Fruit fly (Drosophila melanogaster) whole organism, embryonic: Measurements from ENCODE around the gene CG11726.

Experiments
- Atf-2 ChIP-seq: fragments of 200-800 bp; sonication (Bioruptor generic); optimal IDR thresholded peaks from 2 replicates; lab custom pipeline; 2016; ENCODE audit warnings: missing biosample characterization, missing genetic modification characterization
- Atf3 ChIP-seq: fragments of 200-800 bp; sonication (Bioruptor generic); optimal IDR thresholded peaks from 3 replicates; lab custom pipeline; 2016; ENCODE audit warnings: missing biosample characterization, missing genetic modification characterization
- B-H1 ChIP-seq: fragments of 200-800 bp; sonication (Bioruptor generic); IDR thresholded peaks from 3 replicates; pipeline ENCODE4 v1.3.6; 2022; ENCODE audit warnings: missing biosample characterization, missing genetic modification characterization
- C15 ChIP-seq: fragments of 200-800 bp; sonication (Bioruptor generic); IDR thresholded peaks from 3 replicates; pipeline ENCODE4 v1.3.6; 2022; ENCODE audit warnings: missing biosample characterization, missing genetic modification characterization
- CG11456 ChIP-seq: fragments of 200-800 bp; sonication (Bioruptor generic); IDR thresholded peaks from 3 replicates; pipeline ENCODE4 v1.3.6; 2022; ENCODE audit warnings: missing biosample characterization, missing genetic modification characterization
- CG11695 ChIP-seq: fragments of 200-800 bp; sonication (Bioruptor generic); IDR thresholded peaks from 3 replicates; pipeline ENCODE4 v1.3.6; 2022; ENCODE audit warnings: missing biosample characterization, missing genetic modification characterization
- CG11696 ChIP-seq: fragments of 200-800 bp; sonication (Bioruptor generic); IDR thresholded peaks from 2 replicates; pipeline ENCODE4 v1.3.6; 2022; ENCODE audit warnings: missing biosample characterization, missing genetic modification characterization
- CG13287 ChIP-seq: fragments of 200-800 bp; sonication (Bioruptor generic); IDR thresholded peaks from 2 replicates; pipeline ENCODE4 v1.3.6; 2022; ENCODE audit warnings: missing biosample characterization, missing genetic modification characterization; ENCODE audit not compliant: partially characterized antibody
- CG13624 ChIP-seq: fragments of 200-800 bp; sonication (Bioruptor generic); optimal IDR thresholded peaks from 2 replicates; lab custom pipeline; 2016; ENCODE audit warnings: missing biosample characterization, missing genetic modification characterization
- CG13775 ChIP-seq: fragments of 200-800 bp; sonication (Bioruptor generic); optimal IDR thresholded peaks from 3 replicates; lab custom pipeline; 2017; ENCODE audit warnings: missing biosample characterization, mild to moderate bottlenecking, missing genetic modification characterization
- CG13894 ChIP-seq: fragments of 200-800 bp; sonication (Bioruptor generic); optimal IDR thresholded peaks from 3 replicates; lab custom pipeline; 2018; ENCODE audit warnings: missing biosample characterization, mild to moderate bottlenecking, missing genetic modification characterization, moderate library complexity
- CG1603 ChIP-seq: fragments of 200-800 bp; sonication (Bioruptor generic); optimal IDR thresholded peaks from 2 replicates; lab custom pipeline; 2019; ENCODE audit warnings: missing biosample characterization, mild to moderate bottlenecking, missing genetic modification characterization, moderate library complexity
- CG18011 ChIP-seq: fragments of 200-800 bp; sonication (Bioruptor generic); optimal IDR thresholded peaks from 2 replicates; lab custom pipeline; 2017; ENCODE audit warnings: missing biosample characterization, missing genetic modification characterization, mild to moderate bottlenecking, moderate library complexity, missing genotype
- CG30020 ChIP-seq: fragments of 200-800 bp; optimal IDR thresholded peaks from 2 replicates; lab custom pipeline; 2019; ENCODE audit warnings: missing biosample characterization, mild to moderate bottlenecking, missing genetic modification characterization, moderate library complexity
- CG31224 ChIP-seq: fragments of 200-800 bp; sonication (Bioruptor generic); IDR thresholded peaks from 2 replicates; pipeline ENCODE4 v1.3.6; 2022; ENCODE audit warnings: missing biosample characterization, missing genetic modification characterization
- CG32532 ChIP-seq: fragments of 200-800 bp; sonication (Bioruptor generic); IDR thresholded peaks from 2 replicates; pipeline ENCODE4 v1.3.6; 2022; ENCODE audit warnings: missing biosample characterization, missing genetic modification characterization
- CG4730 ChIP-seq: fragments of 200-800 bp; sonication (Bioruptor generic); IDR thresholded peaks from 2 replicates; pipeline ENCODE4 v1.3.6; 2022; ENCODE audit warnings: missing biosample characterization, missing genetic modification characterization
- CG6689 ChIP-seq: fragments of 200-800 bp; sonication (Bioruptor generic); IDR thresholded peaks from 2 replicates; pipeline ENCODE4 v1.3.6; 2022; ENCODE audit warnings: missing biosample characterization, missing genetic modification characterization
- CG7745 ChIP-seq: fragments of 200-800 bp; sonication (Bioruptor generic); optimal IDR thresholded peaks from 2 replicates; lab custom pipeline; 2018; ENCODE audit warnings: missing biosample characterization, mild to moderate bottlenecking, missing genetic modification characterization, moderate library complexity
- CG8359 ChIP-seq: fragments of 200-800 bp; sonication (Bioruptor generic); optimal IDR thresholded peaks from 2 replicates; lab custom pipeline; 2017; ENCODE audit warnings: missing biosample characterization, mild to moderate bottlenecking, missing genetic modification characterization, borderline replicate concordance
- CG9932 ChIP-seq: fragments of 200-800 bp; sonication (Bioruptor generic); IDR thresholded peaks from 2 replicates; pipeline ENCODE4 v1.3.6; 2022; ENCODE audit warnings: missing biosample characterization, missing genetic modification characterization
- D19B ChIP-seq: fragments of 200-800 bp; sonication (Bioruptor generic); optimal IDR thresholded peaks from 2 replicates; lab custom pipeline; 2017; ENCODE audit warnings: missing biosample characterization, mild to moderate bottlenecking, missing genetic modification characterization
- Ets97D ChIP-seq: fragments of 200-800 bp; sonication (Bioruptor generic); optimal IDR thresholded peaks from 3 replicates; lab custom pipeline; 2016; ENCODE audit warnings: missing biosample characterization, missing genetic modification characterization
- Fer2 ChIP-seq: fragments of 200-800 bp; sonication (Bioruptor generic); optimal IDR thresholded peaks from 2 replicates; lab custom pipeline; 2018; ENCODE audit warnings: missing biosample characterization, mild to moderate bottlenecking, missing genetic modification characterization, moderate library complexity
- Hey ChIP-seq: fragments of 200-800 bp; sonication (Bioruptor generic); optimal IDR thresholded peaks from 3 replicates; lab custom pipeline; 2018; ENCODE audit warnings: missing biosample characterization, mild to moderate bottlenecking, missing genetic modification characterization
- MTF-1 ChIP-seq: fragments of 200-800 bp; sonication (Bioruptor generic); optimal IDR thresholded peaks from 2 replicates; lab custom pipeline; 2018; ENCODE audit warnings: missing biosample characterization, mild to moderate bottlenecking, missing genetic modification characterization, borderline replicate concordance
- Mad ChIP-seq: fragments of 200-800 bp; sonication (Bioruptor generic); optimal IDR thresholded peaks from 2 replicates; lab custom pipeline; 2016; ENCODE audit warnings: missing biosample characterization, missing genetic modification characterization
- Med ChIP-seq: fragments of 200-800 bp; sonication (Bioruptor generic); peaks from one replicate; lab custom pipeline; 2016; ENCODE audit warnings: missing biosample characterization, missing genetic modification characterization, mild to moderate bottlenecking, inconsistent platforms, moderate library complexity
- Mrtf ChIP-seq: fragments of 200-800 bp; sonication (Bioruptor generic); IDR thresholded peaks from 3 replicates; pipeline ENCODE4 v1.3.6; 2022; ENCODE audit warnings: missing biosample characterization, missing genetic modification characterization
- Myb ChIP-seq: fragments of 200-800 bp; sonication (Bioruptor generic); optimal IDR thresholded peaks from 2 replicates; lab custom pipeline; 2016; ENCODE audit warnings: missing biosample characterization, missing genetic modification characterization
- NC2β ChIP-seq: fragments of 200-800 bp; sonication (Bioruptor generic); optimal IDR thresholded peaks from 2 replicates; lab custom pipeline; 2016; ENCODE audit warnings: missing biosample characterization, missing genetic modification characterization
- Six4 ChIP-seq: fragments of 200-800 bp; sonication (Bioruptor generic); optimal IDR thresholded peaks from 2 replicates; lab custom pipeline; 2016; ENCODE audit warnings: missing biosample characterization, missing genetic modification characterization
- Tbp ChIP-seq: fragments of >200 bp; optimal IDR thresholded peaks from 2 replicates; lab custom pipeline; 2018; ENCODE audit warnings: missing biosample characterization, missing genetic modification characterization
- ap ChIP-seq: fragments of 200-800 bp; sonication (Bioruptor generic); IDR thresholded peaks from 2 replicates; pipeline ENCODE4 v1.3.6; 2022; ENCODE audit warnings: missing biosample characterization, missing genetic modification characterization
- bab2 ChIP-seq: fragments of 200-800 bp; sonication (Bioruptor generic); optimal IDR thresholded peaks from 2 replicates; lab custom pipeline; 2016; ENCODE audit warnings: missing biosample characterization, missing genetic modification characterization
- cwo ChIP-seq: fragments of 200-800 bp; sonication (Bioruptor generic); optimal IDR thresholded peaks from 3 replicates; lab custom pipeline; 2017; ENCODE audit warnings: missing biosample characterization, missing genetic modification characterization, mild to moderate bottlenecking, moderate library complexity, missing genetic modification reagents
- eve ChIP-seq, 2 experiments: fragments of >200 bp; optimal IDR thresholded peaks; 2 replicates each; lab custom pipeline; 2017; ENCODE audit warnings: missing biosample characterization in 2 of 2, missing genetic modification characterization in 2 of 2
- gcm ChIP-seq: fragments of 200-800 bp; sonication (Bioruptor generic); optimal IDR thresholded peaks from 2 replicates; lab custom pipeline; 2019; ENCODE audit warnings: missing biosample characterization, mild to moderate bottlenecking, missing genetic modification characterization, moderate library complexity
- gem ChIP-seq: fragments of 200-800 bp; sonication (Bioruptor generic); optimal IDR thresholded peaks from 2 replicates; lab custom pipeline; 2019; ENCODE audit warnings: missing biosample characterization, mild to moderate bottlenecking, missing genetic modification characterization, moderate library complexity
- ind ChIP-seq: fragments of 200-800 bp; sonication (Bioruptor generic); optimal IDR thresholded peaks from 3 replicates; lab custom pipeline; 2016; ENCODE audit warnings: missing biosample characterization, missing genetic modification characterization
- jumu ChIP-seq: fragments of 200-800 bp; sonication (Bioruptor generic); optimal IDR thresholded peaks from 3 replicates; lab custom pipeline; 2016; ENCODE audit warnings: missing biosample characterization, missing genetic modification characterization
- maf-S ChIP-seq: fragments of 200-800 bp; sonication (Bioruptor generic); optimal IDR thresholded peaks from 2 replicates; lab custom pipeline; 2016; ENCODE audit warnings: missing biosample characterization, missing genetic modification characterization
- pho ChIP-seq: fragments of 200-800 bp; sonication (Bioruptor generic); optimal IDR thresholded peaks from 2 replicates; lab custom pipeline; 2016; ENCODE audit warnings: missing biosample characterization, missing genetic modification characterization
- psq ChIP-seq: fragments of 200-800 bp; sonication (Bioruptor generic); optimal IDR thresholded peaks from 2 replicates; lab custom pipeline; 2017; ENCODE audit warnings: missing biosample characterization, missing genetic modification characterization
- sens ChIP-seq: fragments of 200-800 bp; sonication (Bioruptor generic); peaks from one replicate; lab custom pipeline; 2016; ENCODE audit warnings: missing biosample characterization, missing genetic modification characterization
- sr ChIP-seq: fragments of 200-800 bp; sonication (Bioruptor generic); IDR thresholded peaks from 3 replicates; pipeline ENCODE4 v1.3.6; 2022; ENCODE audit warnings: missing biosample characterization, missing genetic modification characterization
- ssp ChIP-seq: fragments of 200-800 bp; sonication (Bioruptor generic); IDR thresholded peaks from 2 replicates; pipeline ENCODE4 v1.3.6; 2022; ENCODE audit warnings: missing biosample characterization, missing genetic modification characterization
- tup ChIP-seq: fragments of 200-800 bp; sonication (Bioruptor generic); optimal IDR thresholded peaks from 2 replicates; lab custom pipeline; 2016; ENCODE audit warnings: missing biosample characterization, mild to moderate bottlenecking, missing genetic modification characterization, moderate library complexity
- tx ChIP-seq: fragments of 200-800 bp; sonication (Bioruptor generic); optimal IDR thresholded peaks from 2 replicates; lab custom pipeline; 2016; ENCODE audit warnings: missing biosample characterization, missing genetic modification characterization
- unpg ChIP-seq: fragments of 200-800 bp; sonication (Bioruptor generic); optimal IDR thresholded peaks from 3 replicates; lab custom pipeline; 2018; ENCODE audit warnings: missing biosample characterization, mild to moderate bottlenecking, missing genetic modification characterization, moderate library complexity
- usp ChIP-seq: fragments of >200 bp; optimal IDR thresholded peaks from 2 replicates; lab custom pipeline; 2017; ENCODE audit warnings: missing biosample characterization, missing genetic modification characterization
- yki ChIP-seq: fragments of >200 bp; optimal IDR thresholded peaks from 3 replicates; lab custom pipeline; 2018

CG11726 gene

dm6 chr3L:11422338-11422802, 27.9 kb downstream of the CG11726 start (continued):
- TF ChIP-seq CG13624 (GFP tag; lab: Kevin White, UChicago) (peak; percentile 61), sens (GFP tag; lab: Kevin White, UChicago) (peak; percentile 98), jumu (peak; percentile 37), Fer2 (tag; lab: Kevin White, UChicago) (peak; percentile 63), Myb (peak; percentile 40), NC2β (GFP tag; lab: Kevin White, UChicago) (peak; percentile 45), C15 (GFP tag; lab: Robert Waterston, UW) (no peak), gem (tag; lab: Kevin White, UChicago) (peak; percentile 90), Atf-2 (GFP tag; lab: Kevin White, UChicago) (peak; percentile 49), ap (GFP tag; lab: Robert Waterston, UW) (peak; percentile 68), usp (no peak), ind (GFP tag; lab: Kevin White, UChicago) (peak; percentile 66), maf-S (GFP tag; lab: Kevin White, UChicago) (peak; percentile 69), tx (GFP tag; lab: Kevin White, UChicago) (peak; percentile 11), CG31224 (GFP tag; lab: Robert Waterston, UW) (peak; percentile 33; the same call in 1 of the 2 replicates), Mad (GFP tag; lab: Kevin White, UChicago) (peak; percentile 46), B-H1 (GFP tag; lab: Robert Waterston, UW) (peak; percentile 66), CG7745 (no peak), CG6689 (peak; percentile 88), CG13775 (peak; percentile 75), CG32532 (peak; percentile 62), CG11696 (GFP tag; lab: Robert Waterston, UW) (peak; percentile 68), CG11456 (GFP tag; lab: Robert Waterston, UW) (peak; percentile 68; the same call in 2 of the 3 replicates), psq (no peak), sr (no peak), Six4 (GFP tag; lab: Kevin White, UChicago) (peak; percentile 33), MTF-1 (no peak), ssp (GFP tag; lab: Robert Waterston, UW) (peak; percentile 77), Ets97D (GFP tag; lab: Kevin White, UChicago) (no peak), CG13894 (no peak), CG8359 (GFP tag; lab: Kevin White, UChicago) (peak; percentile 72), tup (GFP tag; lab: Kevin White, UChicago) (no peak), gcm (GFP tag; lab: Kevin White, UChicago) (peak; percentile 77), Atf3 (GFP tag; lab: Kevin White, UChicago) (peak; percentile 54), CG11695 (GFP tag; lab: Robert Waterston, UW) (peak; percentile 86), CG13287 (GFP tag; lab: Robert Waterston, UW) (no peak), eve (GFP tag; optimal IDR thresholded peaks at IDR 0.05; lab: Kevin White, UChicago) (peak in 1 of 2 experiments; percentile 84), CG18011 (GFP tag; lab: Kevin White, UChicago) (no peak), Tbp (GFP tag; lab: Kevin White, UChicago) (no peak), CG4730 (peak; percentile 61; the same call in 1 of the 2 replicates), bab2 (GFP tag; lab: Kevin White, UChicago) (peak; percentile 50), pho (GFP tag; lab: Kevin White, UChicago) (peak; percentile 43), cwo (GFP tag; lab: Kevin White, UChicago) (peak; percentile 64), Hey (tag; lab: Kevin White, UChicago) (no peak), CG30020 (tag; lab: Kevin White, UChicago) (peak; percentile 26), yki (lab: Kevin White, UChicago) (no peak), unpg (GFP tag; lab: Kevin White, UChicago) (peak; percentile 77), D19B (GFP tag; lab: Kevin White, UChicago) (no peak), Med (GFP tag; lab: Kevin White, UChicago) (peak; percentile 89), CG9932 (GFP tag; lab: Robert Waterston, UW) (no peak), Mrtf (peak; percentile 64; the same call in 1 of the 3 replicates), CG1603 (tag; lab: Kevin White, UChicago) (peak; percentile 65)
